Fruit fly (Drosophila melanogaster): Measurements from ENCODE around the gene CG11109.

- TF ChIP-seq Ets97D (GFP tag; optimal IDR thresholded peaks at IDR 0.05) (no peak), Poxn (GFP tag; IDR thresholded peaks at IDR 0.05) (no peak), HLH54F (GFP tag; optimal IDR thresholded peaks at IDR 0.05) (no peak), Neu2 (GFP tag; optimal IDR thresholded peaks at IDR 0.05; ENCODE audit: borderline replicate concordance) (no peak), D (optimal IDR thresholded peaks at IDR 0.05) (no peak), D (GFP tag; optimal IDR thresholded peaks at IDR 0.05) (no peak), Blimp-1 (GFP tag; optimal IDR thresholded peaks at IDR 0.05) (no peak), sqz (GFP tag; optimal IDR thresholded peaks at IDR 0.05) (no peak), kah (GFP tag; optimal IDR thresholded peaks at IDR 0.05) (no peak), NC2β (GFP tag; optimal IDR thresholded peaks at IDR 0.05) (no peak), sob (GFP tag; IDR thresholded peaks at IDR 0.05) (no peak), scrt (GFP tag; optimal IDR thresholded peaks at IDR 0.05) (no peak), usp (GFP tag; optimal IDR thresholded peaks at IDR 0.05) (no peak), HLH4C (GFP tag; IDR thresholded peaks at IDR 0.05; ENCODE audit: partially characterized antibody) (no peak)
These were observed 45.8 kb upstream of the CG11109 start for dm6 chr3L:22826236-22826635.

Data from whole organism, embryonic.